Worm (Caenorhabditis elegans) whole organism, early embryonic: ENCODE data around the gene C53B7.2.

Experiments
- B0310.2 ChIP-seq: sonication (generic microtip); optimal IDR thresholded peaks from 2 replicates; lab custom pipeline; 2016; ENCODE audit warnings: mild to moderate bottlenecking, missing genetic modification characterization, missing compliant biosample characterization
- F13C5.2 ChIP-seq: sonication (generic microtip); optimal IDR thresholded peaks from 2 replicates; lab custom pipeline; 2017; ENCODE audit warnings: mild to moderate bottlenecking, missing genetic modification characterization, inconsistent platforms, missing compliant biosample characterization
- aly-1 ChIP-seq: sonication (generic microtip); optimal IDR thresholded peaks from 2 replicates; lab custom pipeline; 2016; ENCODE audit warnings: missing genetic modification characterization, missing compliant biosample characterization
- ama-1 ChIP-seq: fragments of 150-350 bp; optimal IDR thresholded peaks from 2 replicates; lab custom pipeline; 2014
- ceh-13 ChIP-seq: fragments of 200-800 bp; sonication (Bioruptor generic); optimal IDR thresholded peaks from 2 replicates; lab custom pipeline; 2018; ENCODE audit warnings: mild to moderate bottlenecking, missing genetic modification characterization, missing compliant biosample characterization
- ceh-36 ChIP-seq: sonication (generic microtip); optimal IDR thresholded peaks from 2 replicates; lab custom pipeline; 2016; ENCODE audit warnings: missing genetic modification characterization, inconsistent platforms, missing compliant biosample characterization
- ets-7 ChIP-seq: sonication (generic microtip); optimal IDR thresholded peaks from 2 replicates; lab custom pipeline; 2016; ENCODE audit warnings: missing genotype, missing genetic modification characterization, missing compliant biosample characterization
- flt-1 ChIP-seq: fragments of 200-800 bp; sonication (Bioruptor generic); IDR thresholded peaks from 2 replicates; pipeline ENCODE4 v1.3.6; 2022; ENCODE audit warnings: missing genetic modification characterization, missing compliant biosample characterization
- hmbx-1 ChIP-seq: sonication (generic microtip); optimal IDR thresholded peaks from 2 replicates; lab custom pipeline; 2016; ENCODE audit warnings: mild to moderate bottlenecking, missing genetic modification characterization, missing compliant biosample characterization
- hmg-4 ChIP-seq: fragments of 200-800 bp; sonication (Bioruptor generic); optimal IDR thresholded peaks from 2 replicates; lab custom pipeline; 2018; ENCODE audit warnings: mild to moderate bottlenecking, missing genetic modification characterization, missing compliant biosample characterization
- hnd-1 ChIP-seq: sonication (generic microtip); optimal IDR thresholded peaks from 2 replicates; lab custom pipeline; 2016; ENCODE audit warnings: missing genetic modification characterization, missing compliant biosample characterization
- pes-1 ChIP-seq: fragments of 200-800 bp; sonication (Bioruptor generic); IDR thresholded peaks from 2 replicates; pipeline ENCODE4 v1.3.6; 2022; ENCODE audit warnings: missing genetic modification reagents, missing genetic modification characterization, missing compliant biosample characterization
- scrt-1 ChIP-seq: fragments of 200-800 bp; sonication (Bioruptor generic); IDR thresholded peaks from 2 replicates; pipeline ENCODE4 v1.3.6; 2022; ENCODE audit warnings: missing genetic modification characterization, missing compliant biosample characterization
- sea-1 ChIP-seq: fragments of 200-800 bp; sonication (Bioruptor generic); conservative IDR thresholded peaks from 2 replicates; pipeline ENCODE4 v1.3.6; 2022; ENCODE audit warnings: missing genetic modification characterization, missing compliant biosample characterization
- tbx-11 ChIP-seq: fragments of 200-800 bp; sonication (Bioruptor generic); IDR thresholded peaks from 2 replicates; pipeline ENCODE4 v1.3.6; 2022; ENCODE audit warnings: missing genetic modification characterization, missing compliant biosample characterization
- tbx-37 ChIP-seq: fragments of 200-800 bp; sonication (Bioruptor generic); conservative IDR thresholded peaks from 2 replicates; pipeline ENCODE4 v1.3.6; 2022; ENCODE audit warnings: missing genetic modification reagents, missing genetic modification characterization, missing compliant biosample characterization
- tra-4 ChIP-seq: sonication (generic microtip); optimal IDR thresholded peaks from 2 replicates; lab custom pipeline; 2017; ENCODE audit warnings: missing genetic modification characterization, missing compliant biosample characterization

The C53B7.2 gene

ce11 chrX:6848596-6848995 lies 2.6 kb downstream of the C53B7.2 start:
- TF ChIP-seq tbx-37 (no peak), tbx-11 (GFP tag; lab: Robert Waterston, UW) (no peak), aly-1 (no peak), ceh-13 (GFP tag; lab: Kevin White, UChicago) (no peak), flt-1 (no peak), B0310.2 (tag; lab: Kevin White, UChicago) (no peak), hmbx-1 (tag; lab: Kevin White, UChicago) (no peak)

DNA sequence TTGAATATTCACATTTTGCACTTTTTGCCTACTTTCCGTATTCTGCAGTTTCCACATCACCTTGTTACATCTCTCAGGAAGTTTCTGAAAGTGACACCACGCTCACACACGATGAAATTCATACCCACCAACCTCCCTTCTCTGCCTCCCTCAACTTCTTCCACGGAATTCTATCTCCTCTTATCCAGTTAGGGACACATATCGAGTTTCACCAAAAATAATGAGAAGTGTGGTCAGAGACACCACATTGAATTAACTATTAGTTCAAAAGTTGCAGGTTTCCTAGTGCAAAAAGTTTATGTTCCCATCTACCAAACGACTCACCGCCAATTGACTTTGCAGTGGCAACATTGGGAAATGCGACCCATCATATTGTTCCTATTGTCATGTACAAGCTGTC lies 4.4 kb downstream of the C53B7.2 start:
- TF ChIP-seq ceh-13 (GFP tag; lab: Kevin White, UChicago) (no peak), ets-7 (no peak), sea-1 (GFP tag; lab: Robert Waterston, UW) (no peak), flt-1 (no peak), tbx-37 (no peak), ceh-36 (tag; lab: Kevin White, UChicago) (no peak), ama-1 (lab: Kevin White, UChicago) (no peak), scrt-1 (GFP tag; lab: Robert Waterston, UW) (no peak), hmbx-1 (tag; lab: Kevin White, UChicago) (no peak), aly-1 (no peak), hmg-4 (GFP tag; lab: Kevin White, UChicago) (no peak), pes-1 (GFP tag; lab: Robert Waterston, UW) (no peak), tra-4 (tag; lab: Kevin White, UChicago) (no peak), hnd-1 (no peak), B0310.2 (tag; lab: Kevin White, UChicago) (no peak), F13C5.2 (tag; lab: Kevin White, UChicago) (no peak), tbx-11 (GFP tag; lab: Robert Waterston, UW) (no peak)

ce11 chrX:6853318-6853717 lies 7.3 kb downstream of the C53B7.2 start, which contains the start of gene rig-3:
Gene rig-3, plus strand, starts transcription at chrX:6853618.
- no peak for TF ChIP-seq hnd-1
- TF ChIP-seq tra-4 (tag; lab: Kevin White, UChicago) = no peak
- no peak for TF ChIP-seq ama-1 (lab: Kevin White, UChicago)
- TF ChIP-seq flt-1 = no peak
- TF ChIP-seq tbx-11 (GFP tag; lab: Robert Waterston, UW) = no peak
- TF ChIP-seq ceh-13 (GFP tag; lab: Kevin White, UChicago) = no peak
- TF ChIP-seq sea-1 (GFP tag; lab: Robert Waterston, UW) = no peak
- no peak for TF ChIP-seq tbx-37
- TF ChIP-seq ceh-36 (tag; lab: Kevin White, UChicago) = no peak
- no peak for TF ChIP-seq aly-1
- TF ChIP-seq scrt-1 (GFP tag; lab: Robert Waterston, UW) = no peak
- no peak for TF ChIP-seq pes-1 (GFP tag; lab: Robert Waterston, UW)
- TF ChIP-seq F13C5.2 (tag; lab: Kevin White, UChicago) = no peak
- TF ChIP-seq B0310.2 (tag; lab: Kevin White, UChicago) = no peak
- no peak for TF ChIP-seq hmg-4 (GFP tag; lab: Kevin White, UChicago)

- no peak for TF ChIP-seq flt-1
- TF ChIP-seq ama-1 (lab: Kevin White, UChicago) = no peak
- no peak for TF ChIP-seq ets-7
- no peak for TF ChIP-seq tra-4 (tag; lab: Kevin White, UChicago)
- no peak for TF ChIP-seq aly-1
- no peak for TF ChIP-seq ceh-36 (tag; lab: Kevin White, UChicago)
- no peak for TF ChIP-seq sea-1 (GFP tag; lab: Robert Waterston, UW)
- TF ChIP-seq scrt-1 (GFP tag; lab: Robert Waterston, UW) = no peak
- no peak for TF ChIP-seq hmbx-1 (tag; lab: Kevin White, UChicago)
- TF ChIP-seq ceh-13 (GFP tag; lab: Kevin White, UChicago) = no peak
- no peak for TF ChIP-seq F13C5.2 (tag; lab: Kevin White, UChicago)
- TF ChIP-seq hnd-1 = no peak
- TF ChIP-seq hmg-4 (GFP tag; lab: Kevin White, UChicago) = no peak
- TF ChIP-seq pes-1 (GFP tag; lab: Robert Waterston, UW) = no peak
- TF ChIP-seq tbx-37 = no peak
- TF ChIP-seq tbx-11 (GFP tag; lab: Robert Waterston, UW) = no peak
- TF ChIP-seq B0310.2 (tag; lab: Kevin White, UChicago) = no peak
Measured at ce11 chrX:6856793-6857192, 10.8 kb downstream of the C53B7.2 start.

DNA sequence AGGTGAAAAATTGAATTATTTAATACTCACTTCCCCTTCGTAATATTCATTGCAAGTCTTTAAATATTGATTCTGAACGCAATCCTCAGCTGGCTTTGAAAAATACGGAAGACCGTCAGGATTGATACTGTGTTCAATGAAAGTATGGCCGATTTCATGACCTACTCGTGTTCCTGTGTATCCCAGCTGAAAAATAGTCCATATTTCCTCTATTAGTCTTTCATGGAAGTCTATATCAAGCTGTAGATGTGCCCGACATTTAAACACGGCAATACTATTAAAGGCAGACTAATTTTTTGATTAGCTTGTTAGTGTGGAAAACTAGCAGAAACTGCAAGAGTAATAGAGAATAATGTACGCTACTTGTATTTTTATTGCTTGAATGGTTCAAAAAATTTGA lies 15.5 kb downstream of the C53B7.2 start:
- TF ChIP-seq tbx-11 (GFP tag; lab: Robert Waterston, UW) = no peak
- TF ChIP-seq hmbx-1 (tag; lab: Kevin White, UChicago) = no peak
- no peak for TF ChIP-seq ets-7
- no peak for TF ChIP-seq hnd-1
- TF ChIP-seq aly-1 = no peak
- TF ChIP-seq ceh-36 (tag; lab: Kevin White, UChicago) = no peak
- no peak for TF ChIP-seq tbx-37
- TF ChIP-seq tra-4 (tag; lab: Kevin White, UChicago) = no peak
- TF ChIP-seq ceh-13 (GFP tag; lab: Kevin White, UChicago) = no peak
- no peak for TF ChIP-seq flt-1
- no peak for TF ChIP-seq sea-1 (GFP tag; lab: Robert Waterston, UW)
- TF ChIP-seq F13C5.2 (tag; lab: Kevin White, UChicago) = no peak
- no peak for TF ChIP-seq B0310.2 (tag; lab: Kevin White, UChicago)
- TF ChIP-seq ama-1 (lab: Kevin White, UChicago) = no peak
- TF ChIP-seq hmg-4 (GFP tag; lab: Kevin White, UChicago) = no peak
- TF ChIP-seq pes-1 (GFP tag; lab: Robert Waterston, UW) = no peak

DNA sequence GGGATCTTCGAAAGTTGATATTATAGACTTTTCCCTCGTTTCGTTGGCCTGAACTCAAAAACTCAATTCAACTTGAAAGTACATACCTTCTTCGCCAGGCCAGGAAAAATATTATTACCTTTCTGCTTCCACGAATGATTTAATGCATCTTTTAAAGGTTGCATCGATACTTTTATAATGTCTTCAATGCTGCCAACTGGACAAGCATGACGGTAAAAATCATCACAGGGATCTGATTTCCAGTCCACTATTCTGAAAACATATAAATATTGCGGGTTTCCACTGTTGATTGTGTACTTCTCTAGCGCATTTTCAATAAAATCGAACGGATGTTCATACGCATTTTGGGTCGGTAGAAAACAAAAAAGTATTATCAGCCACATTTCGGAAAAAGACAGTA lies 17.0 kb downstream of the C53B7.2 start, which contains the start of gene nep-4:
Gene nep-4 (minus strand): TSS at position 393 of the 400 bp plus-strand sequence.
- TF ChIP-seq hnd-1 (no peak), B0310.2 (tag; lab: Kevin White, UChicago) (no peak), ceh-13 (GFP tag; lab: Kevin White, UChicago) (no peak), scrt-1 (GFP tag; lab: Robert Waterston, UW) (no peak), hmg-4 (GFP tag; lab: Kevin White, UChicago) (no peak), F13C5.2 (tag; lab: Kevin White, UChicago) (no peak), hmbx-1 (tag; lab: Kevin White, UChicago) (no peak), ceh-36 (tag; lab: Kevin White, UChicago) (no peak), tbx-37 (no peak), tra-4 (tag; lab: Kevin White, UChicago) (no peak), flt-1 (no peak), aly-1 (no peak), ets-7 (no peak), pes-1 (GFP tag; lab: Robert Waterston, UW) (no peak), sea-1 (GFP tag; lab: Robert Waterston, UW) (no peak), tbx-11 (GFP tag; lab: Robert Waterston, UW) (no peak), ama-1 (lab: Kevin White, UChicago) (no peak)
